Fruit fly (Drosophila melanogaster) whole organism, wandering third instar larva: ENCODE data around the gene CG16904.
A peak's percentile ranks its signal among the peaks of the same experiment; 100 is the strongest.

ENCODE experiments used
- Abd-B ChIP-seq: fragments of >200 bp; optimal IDR thresholded peaks from 2 replicates; lab custom pipeline; 2017; ENCODE audit warnings: missing biosample characterization, missing genetic modification characterization
- CG32264 ChIP-seq: fragments of 200-800 bp; sonication (Bioruptor generic); optimal IDR thresholded peaks from 2 replicates; lab custom pipeline; 2016; ENCODE audit warnings: missing biosample characterization, missing genetic modification characterization
- CG9705 ChIP-seq: fragments of 200-800 bp; sonication (Bioruptor generic); optimal IDR thresholded peaks from 2 replicates; lab custom pipeline; 2018; ENCODE audit warnings: missing biosample characterization, mild to moderate bottlenecking, missing genetic modification characterization
- CrebA ChIP-seq: fragments of 200-800 bp; sonication (Bioruptor generic); optimal IDR thresholded peaks from 2 replicates; lab custom pipeline; 2016; ENCODE audit warnings: missing biosample characterization, mild to moderate bottlenecking, missing genetic modification characterization, borderline replicate concordance
- Dfd ChIP-seq: fragments of >200 bp; optimal IDR thresholded peaks from 2 replicates; lab custom pipeline; 2017; ENCODE audit warnings: missing biosample characterization, missing genetic modification characterization
- Dif ChIP-seq: fragments of 200-275, 200-300 bp; sonication (Bioruptor generic); optimal IDR thresholded peaks from 2 replicates; lab custom pipeline; 2018; ENCODE audit warnings: missing biosample characterization, missing genetic modification characterization; ENCODE audit not compliant: partially characterized antibody
- GATAd ChIP-seq: sonication (Bioruptor generic); optimal IDR thresholded peaks from 2 replicates; lab custom pipeline; 2016; ENCODE audit warnings: missing biosample characterization, missing genetic modification characterization
- HLH106 ChIP-seq: fragments of 200-800 bp; optimal IDR thresholded peaks from 3 replicates; lab custom pipeline; 2019; ENCODE audit warnings: missing biosample characterization, mild to moderate bottlenecking, missing genetic modification characterization, moderate library complexity
- Hnf4 ChIP-seq: fragments of 200-800 bp; sonication (Bioruptor generic); optimal IDR thresholded peaks from 2 replicates; lab custom pipeline; 2016; ENCODE audit warnings: missing biosample characterization, mild to moderate bottlenecking, missing genetic modification characterization
- Hr78 ChIP-seq: fragments of >200 bp; optimal IDR thresholded peaks from 2 replicates; lab custom pipeline; 2017; ENCODE audit warnings: missing biosample characterization, missing genetic modification characterization
- Hr83 ChIP-seq: fragments of 200-300 bp; sonication (Bioruptor generic); optimal IDR thresholded peaks from 2 replicates; lab custom pipeline; 2016; ENCODE audit warnings: missing biosample characterization, mild to moderate bottlenecking, missing genetic modification characterization, moderate library complexity; ENCODE audit not compliant: poor library complexity, severe bottlenecking
- Jra ChIP-seq: sonication (Bioruptor generic); optimal IDR thresholded peaks from 2 replicates; lab custom pipeline; 2016; ENCODE audit warnings: missing biosample characterization, missing genetic modification characterization
- Mio ChIP-seq: sonication (Bioruptor generic); optimal IDR thresholded peaks from 2 replicates; lab custom pipeline; 2016; ENCODE audit warnings: missing biosample characterization, missing genetic modification characterization
- Myc ChIP-seq: fragments of >200 bp; optimal IDR thresholded peaks from 2 replicates; lab custom pipeline; 2017
- OdsH ChIP-seq: fragments of 200-800 bp; sonication (Bioruptor generic); optimal IDR thresholded peaks from 2 replicates; lab custom pipeline; 2016; ENCODE audit warnings: missing biosample characterization, mild to moderate bottlenecking, missing genetic modification characterization
- Rel ChIP-seq, 2 experiments: fragments of 200-800 bp; sonication (Bioruptor generic) in 1 of 2; optimal IDR thresholded peaks; 2 replicates in 1 of 2; 3 replicates in 1 of 2; lab custom pipeline; 2016 to 2019; ENCODE audit warnings: mild to moderate bottlenecking in 2 of 2, missing biosample characterization in 2 of 2, missing genetic modification characterization in 2 of 2, moderate library complexity in 1 of 2
- Sp1 ChIP-seq: fragments of 200-800 bp; sonication (Bioruptor generic); optimal IDR thresholded peaks from 3 replicates; lab custom pipeline; 2019; ENCODE audit warnings: missing biosample characterization, mild to moderate bottlenecking, missing genetic modification characterization, moderate library complexity
- Vsx2 ChIP-seq: fragments of 200-300, 225-300 bp; sonication (Bioruptor generic); optimal IDR thresholded peaks from 2 replicates; lab custom pipeline; 2018; ENCODE audit warnings: missing biosample characterization, missing genetic modification characterization; ENCODE audit not compliant: partially characterized antibody
- br ChIP-seq: fragments of 200-800 bp; sonication (Bioruptor generic); optimal IDR thresholded peaks from 2 replicates; lab custom pipeline; 2016; ENCODE audit warnings: missing biosample characterization, missing genetic modification characterization
- brk ChIP-seq: fragments of 200-800 bp; sonication (Bioruptor generic); optimal IDR thresholded peaks from 2 replicates; lab custom pipeline; 2016; ENCODE audit warnings: missing biosample characterization, mild to moderate bottlenecking, missing genetic modification characterization
- dl ChIP-seq, 2 experiments: fragments of 175-275, 200-275 bp in 1 of 2; fragments of 200-275 bp in 1 of 2; sonication (Bioruptor generic); optimal IDR thresholded peaks; lab custom pipeline; 2018; ENCODE audit warnings: mild to moderate bottlenecking in 2 of 2, missing biosample characterization in 2 of 2, missing genetic modification characterization in 2 of 2, moderate library complexity in 2 of 2; ENCODE audit not compliant: partially characterized antibody in 2 of 2, insufficient read depth in 1 of 2
- dmrt93B ChIP-seq: fragments of 200-800 bp; sonication (Bioruptor generic); optimal IDR thresholded peaks from 2 replicates; lab custom pipeline; 2018; ENCODE audit warnings: missing biosample characterization, mild to moderate bottlenecking, missing genetic modification characterization
- dsf ChIP-seq: sonication (Bioruptor generic); optimal IDR thresholded peaks from 2 replicates; lab custom pipeline; 2016; ENCODE audit warnings: missing biosample characterization, missing genetic modification characterization, borderline replicate concordance
- ey ChIP-seq: fragments of 200-800 bp; sonication (Bioruptor generic); optimal IDR thresholded peaks from 2 replicates; lab custom pipeline; 2016; ENCODE audit warnings: missing biosample characterization, missing genetic modification characterization
- foxo ChIP-seq, 2 experiments: fragments of 200-800 bp; sonication (Bioruptor generic); optimal IDR thresholded peaks; 2 replicates in 1 of 2; 3 replicates in 1 of 2; lab custom pipeline; 2016 to 2017; ENCODE audit warnings: missing biosample characterization in 2 of 2, missing genetic modification characterization in 2 of 2
- fru ChIP-seq: fragments of 200-800 bp; sonication (Bioruptor generic); optimal IDR thresholded peaks from 3 replicates; lab custom pipeline; 2016; ENCODE audit warnings: missing biosample characterization, mild to moderate bottlenecking, missing genetic modification characterization
- h ChIP-seq: fragments of 200-800 bp; sonication (Bioruptor generic); optimal IDR thresholded peaks from 3 replicates; lab custom pipeline; 2016; ENCODE audit warnings: missing biosample characterization, mild to moderate bottlenecking, missing genetic modification characterization
- jim ChIP-seq: fragments of 175-275, 200-325 bp; sonication (Bioruptor generic); optimal IDR thresholded peaks from 2 replicates; lab custom pipeline; 2016; ENCODE audit warnings: missing biosample characterization, mild to moderate bottlenecking, missing genetic modification characterization
- lola ChIP-seq: fragments of >200 bp; optimal IDR thresholded peaks from 2 replicates; lab custom pipeline; 2017; ENCODE audit warnings: missing biosample characterization, missing genetic modification characterization
- pan ChIP-seq: fragments of >200 bp; optimal IDR thresholded peaks from 2 replicates; lab custom pipeline; 2017
- psq ChIP-seq: fragments of 200-800 bp; sonication (Bioruptor generic); optimal IDR thresholded peaks from 3 replicates; lab custom pipeline; 2017; ENCODE audit warnings: missing biosample characterization, mild to moderate bottlenecking, missing genetic modification characterization, moderate library complexity
- rgr ChIP-seq: fragments of 200-800 bp; sonication (Bioruptor generic); optimal IDR thresholded peaks from 3 replicates; lab custom pipeline; 2016; ENCODE audit warnings: missing biosample characterization, mild to moderate bottlenecking, missing genetic modification characterization
- sage ChIP-seq: fragments of 200-800 bp; sonication (Bioruptor generic); optimal IDR thresholded peaks from 2 replicates; lab custom pipeline; 2016; ENCODE audit warnings: missing biosample characterization, mild to moderate bottlenecking, missing genetic modification characterization
- sv ChIP-seq: fragments of 200-800 bp; sonication (Bioruptor generic); optimal IDR thresholded peaks from 3 replicates; lab custom pipeline; 2016; ENCODE audit warnings: missing biosample characterization, missing genetic modification characterization
- tai ChIP-seq: sonication (Bioruptor generic); optimal IDR thresholded peaks from 2 replicates; lab custom pipeline; 2016; ENCODE audit warnings: missing biosample characterization, missing genetic modification characterization
- usp ChIP-seq: fragments of >200 bp; optimal IDR thresholded peaks from 2 replicates; lab custom pipeline; 2017; ENCODE audit warnings: missing biosample characterization, missing genetic modification characterization
- woc ChIP-seq: sonication (Bioruptor generic); optimal IDR thresholded peaks from 2 replicates; lab custom pipeline; 2016; ENCODE audit warnings: missing biosample characterization, mild to moderate bottlenecking, missing genetic modification characterization

The CG16904 gene

dm6 chr3R:9767620-9768592, 48.9 kb downstream of the CG16904 start, which contains the start of gene Naa80:
Gene Naa80 (plus strand): TSS chr3R:9767834.
- TF ChIP-seq dsf (GFP tag; lab: Kevin White, UChicago) (peak; percentile 48), tai (no peak), brk (GFP tag; lab: Kevin White, UChicago) (no peak), woc (GFP tag; lab: Kevin White, UChicago) (peak; percentile 60), Myc (lab: Kevin White, UChicago) (peak; percentile 3), lola (GFP tag; lab: Kevin White, UChicago) (no peak), br (GFP tag; lab: Kevin White, UChicago) (peak; percentile 80), Vsx2 (GFP tag; lab: Kevin White, UChicago) (no peak), Hr83 (GFP tag; lab: Kevin White, UChicago) (peak; percentile 93), Hnf4 (peak; percentile 88), dmrt93B (GFP tag; lab: Kevin White, UChicago) (no peak), dl (GFP tag; optimal IDR thresholded peaks at IDR 0.05; lab: Kevin White, UChicago; ENCODE audit: insufficient read depth in 1 of 2, partially characterized antibody in 2 of 2) (peak in 1 of 2 experiments; percentile 22), GATAd (no peak), HLH106 (peak; percentile 54), pan (no peak), sage (GFP tag; lab: Kevin White, UChicago) (no peak), Dif (peak; percentile 42), CrebA (GFP tag; lab: Kevin White, UChicago) (no peak), h (peak; percentile 84), CG32264 (GFP tag; lab: Kevin White, UChicago) (peak; percentile 22), Sp1 (GFP tag; lab: Kevin White, UChicago) (peak; percentile 50), CG9705 (GFP tag; lab: Kevin White, UChicago) (peak; percentile 62), rgr (peak; percentile 88), Hr78 (GFP tag; lab: Kevin White, UChicago) (no peak), foxo (GFP tag; optimal IDR thresholded peaks at IDR 0.05; lab: Kevin White, UChicago) (peak in 1 of 2 experiments; percentile 84), usp (GFP tag; lab: Kevin White, UChicago) (no peak), ey (GFP tag; lab: Kevin White, UChicago) (peak; percentile 70), Jra (GFP tag; lab: Kevin White, UChicago) (peak; percentile 80), psq (GFP tag; lab: Kevin White, UChicago) (peak; percentile 50), Dfd (GFP tag; lab: Kevin White, UChicago) (no peak), OdsH (GFP tag; lab: Kevin White, UChicago) (peak; percentile 71), sv (peak; percentile 32), fru (GFP tag; lab: Kevin White, UChicago) (peak; percentile 70), jim (peak; percentile 30), Mio (GFP tag; lab: Kevin White, UChicago) (peak; percentile 31), Rel (GFP tag; optimal IDR thresholded peaks at IDR 0.05; lab: Kevin White, UChicago) (no peak), Rel (tag; optimal IDR thresholded peaks at IDR 0.05; lab: Kevin White, UChicago) (peak; percentile 77), Abd-B (GFP tag; lab: Kevin White, UChicago) (no peak)
- TF ChIP-seq, all 38 proteins: peak for 24
